Worm (Caenorhabditis elegans) whole organism, late embryonic: Measurements from ENCODE around the gene F14D2.5.

Source experiments
- K02D7.2 ChIP-seq: sonication (generic microtip); optimal IDR thresholded peaks from 2 replicates; lab custom pipeline; 2017; ENCODE audit warnings: mild to moderate bottlenecking, missing genetic modification characterization, missing compliant biosample characterization
- K09A11.1 ChIP-seq: sonication (generic microtip); optimal IDR thresholded peaks from 2 replicates; lab custom pipeline; 2017; ENCODE audit warnings: antibody characterized with exemption, mild to moderate bottlenecking, missing genetic modification characterization, missing compliant biosample characterization; ENCODE audit not compliant: insufficient read depth
- Y22D7AL.16 ChIP-seq: sonication (generic microtip); optimal IDR thresholded peaks from 2 replicates; lab custom pipeline; 2016; ENCODE audit warnings: missing genetic modification characterization, missing compliant biosample characterization
- ahr-1 ChIP-seq: sonication (generic microtip); optimal IDR thresholded peaks from 2 replicates; lab custom pipeline; 2016; ENCODE audit warnings: missing genetic modification characterization, missing compliant biosample characterization
- ama-1 ChIP-seq: fragments of 150-350 bp; optimal IDR thresholded peaks from 2 replicates; lab custom pipeline; 2014
- ceh-18 ChIP-seq: sonication (generic microtip); optimal IDR thresholded peaks from 2 replicates; lab custom pipeline; 2016; ENCODE audit warnings: missing genetic modification characterization, missing compliant biosample characterization
- ceh-2 ChIP-seq: sonication (generic microtip); optimal IDR thresholded peaks from 2 replicates; lab custom pipeline; 2016; ENCODE audit warnings: missing genotype, missing genetic modification characterization, missing compliant biosample characterization
- ceh-30 ChIP-seq: fragments of 150-350 bp; optimal IDR thresholded peaks from 2 replicates; lab custom pipeline; 2014; ENCODE audit warnings: missing biosample characterization, missing genetic modification characterization
- ceh-34 ChIP-seq: sonication (generic microtip); optimal IDR thresholded peaks from 2 replicates; lab custom pipeline; 2016; ENCODE audit warnings: mild to moderate bottlenecking, missing genetic modification characterization, missing compliant biosample characterization
- ceh-48 ChIP-seq: sonication (generic microtip); optimal IDR thresholded peaks from 2 replicates; lab custom pipeline; 2016; ENCODE audit warnings: missing genetic modification characterization, inconsistent platforms, missing compliant biosample characterization
- ceh-9 ChIP-seq: sonication (generic microtip); optimal IDR thresholded peaks from 2 replicates; lab custom pipeline; 2016; ENCODE audit warnings: mild to moderate bottlenecking, missing genetic modification characterization, inconsistent platforms, missing compliant biosample characterization
- dmd-4 ChIP-seq: sonication (generic microtip); optimal IDR thresholded peaks from 2 replicates; lab custom pipeline; 2016; ENCODE audit warnings: borderline replicate concordance, missing genetic modification characterization, missing compliant biosample characterization
- elt-2 ChIP-seq: sonication (generic microtip); optimal IDR thresholded peaks from 2 replicates; lab custom pipeline; 2016; ENCODE audit warnings: missing genetic modification reagents, missing genetic modification characterization, missing compliant biosample characterization
- ets-4 ChIP-seq: sonication (generic microtip); optimal IDR thresholded peaks from 2 replicates; lab custom pipeline; 2016; ENCODE audit warnings: missing genetic modification characterization, missing compliant biosample characterization
- fax-1 ChIP-seq: sonication (generic microtip); optimal IDR thresholded peaks from 2 replicates; lab custom pipeline; 2016; ENCODE audit warnings: missing genotype, missing genetic modification characterization, missing compliant biosample characterization
- fkh-10 ChIP-seq: fragments of 150-350 bp; optimal IDR thresholded peaks from 2 replicates; lab custom pipeline; 2014; ENCODE audit warnings: missing biosample characterization, missing genetic modification reagents, missing genetic modification characterization
- fkh-6 ChIP-seq: sonication (generic microtip); optimal IDR thresholded peaks from 2 replicates; lab custom pipeline; 2016; ENCODE audit warnings: missing genetic modification characterization, missing compliant biosample characterization
- hlh-15 ChIP-seq: sonication (generic microtip); optimal IDR thresholded peaks from 2 replicates; lab custom pipeline; 2016; ENCODE audit warnings: missing genetic modification characterization, missing compliant biosample characterization
- madf-2 ChIP-seq: sonication (generic microtip); optimal IDR thresholded peaks from 2 replicates; lab custom pipeline; 2017; ENCODE audit warnings: missing genetic modification characterization, missing compliant biosample characterization
- mec-3 ChIP-seq: sonication (generic microtip); optimal IDR thresholded peaks from 2 replicates; lab custom pipeline; 2016; ENCODE audit warnings: borderline replicate concordance, missing genetic modification characterization, missing compliant biosample characterization
- nfya-1 ChIP-seq: sonication (generic microtip); optimal IDR thresholded peaks from 2 replicates; lab custom pipeline; 2017; ENCODE audit warnings: missing genetic modification characterization, mild to moderate bottlenecking, missing compliant biosample characterization, antibody characterized with exemption, moderate library complexity
- nhr-11 ChIP-seq: fragments of 150-350 bp; optimal IDR thresholded peaks from 2 replicates; lab custom pipeline; 2014; ENCODE audit warnings: missing biosample characterization, missing genetic modification characterization
- nhr-232 ChIP-seq: sonication (generic microtip); optimal IDR thresholded peaks from 2 replicates; lab custom pipeline; 2016; ENCODE audit warnings: missing genetic modification characterization, missing compliant biosample characterization
- npax-4 ChIP-seq: sonication (generic microtip); optimal IDR thresholded peaks from 2 replicates; lab custom pipeline; 2016; ENCODE audit warnings: missing genetic modification characterization, missing compliant biosample characterization
- odd-2 ChIP-seq: sonication (generic microtip); optimal IDR thresholded peaks from 2 replicates; lab custom pipeline; 2017; ENCODE audit warnings: antibody characterized with exemption, mild to moderate bottlenecking, missing genetic modification characterization, missing compliant biosample characterization
- pag-3 ChIP-seq: sonication (generic microtip); optimal IDR thresholded peaks from 2 replicates; lab custom pipeline; 2016; ENCODE audit warnings: missing compliant biosample characterization, missing genetic modification characterization, borderline replicate concordance
- pat-9 ChIP-seq: fragments of 200-800 bp; sonication (Bioruptor generic); optimal IDR thresholded peaks from 2 replicates; lab custom pipeline; 2018; ENCODE audit warnings: mild to moderate bottlenecking, missing genetic modification characterization, moderate library complexity, missing compliant biosample characterization
- pros-1 ChIP-seq: fragments of 150-350 bp; optimal IDR thresholded peaks from 2 replicates; lab custom pipeline; 2014; ENCODE audit warnings: missing biosample characterization, missing genetic modification reagents, missing genetic modification characterization
- ref-2 ChIP-seq: sonication (generic microtip); optimal IDR thresholded peaks from 2 replicates; lab custom pipeline; 2016; ENCODE audit warnings: missing genetic modification characterization, missing compliant biosample characterization
- rnt-1 ChIP-seq: sonication (generic microtip); optimal IDR thresholded peaks from 2 replicates; lab custom pipeline; 2016; ENCODE audit warnings: missing genetic modification characterization, missing compliant biosample characterization
- sox-2 ChIP-seq: fragments of 200-800 bp; sonication (Bioruptor generic); IDR thresholded peaks from 2 replicates; pipeline ENCODE4 v1.3.6; 2022; ENCODE audit warnings: missing genetic modification reagents, missing genetic modification characterization, missing compliant biosample characterization
- sox-4 ChIP-seq: sonication (generic microtip); optimal IDR thresholded peaks from 2 replicates; lab custom pipeline; 2017; ENCODE audit warnings: mild to moderate bottlenecking, missing genetic modification characterization, inconsistent platforms, missing compliant biosample characterization
- syd-9 ChIP-seq: sonication (generic microtip); optimal IDR thresholded peaks from 2 replicates; lab custom pipeline; 2016; ENCODE audit warnings: mild to moderate bottlenecking, missing genetic modification characterization, moderate library complexity, missing compliant biosample characterization
- tbx-2 ChIP-seq: sonication (generic microtip); optimal IDR thresholded peaks from 2 replicates; lab custom pipeline; 2016; ENCODE audit warnings: missing genetic modification characterization, missing compliant biosample characterization
- tbx-7 ChIP-seq: sonication (generic microtip); optimal IDR thresholded peaks from 2 replicates; lab custom pipeline; 2016; ENCODE audit warnings: missing genotype, missing genetic modification characterization, missing compliant biosample characterization
- unc-55 ChIP-seq: sonication (generic microtip); optimal IDR thresholded peaks from 2 replicates; lab custom pipeline; 2017; ENCODE audit warnings: missing biosample characterization, missing genetic modification reagents, missing genetic modification characterization
- unc-86 ChIP-seq: sonication (generic microtip); optimal IDR thresholded peaks from 2 replicates; lab custom pipeline; 2016; ENCODE audit warnings: missing genetic modification characterization, missing compliant biosample characterization

F14D2.5 gene

DNA sequence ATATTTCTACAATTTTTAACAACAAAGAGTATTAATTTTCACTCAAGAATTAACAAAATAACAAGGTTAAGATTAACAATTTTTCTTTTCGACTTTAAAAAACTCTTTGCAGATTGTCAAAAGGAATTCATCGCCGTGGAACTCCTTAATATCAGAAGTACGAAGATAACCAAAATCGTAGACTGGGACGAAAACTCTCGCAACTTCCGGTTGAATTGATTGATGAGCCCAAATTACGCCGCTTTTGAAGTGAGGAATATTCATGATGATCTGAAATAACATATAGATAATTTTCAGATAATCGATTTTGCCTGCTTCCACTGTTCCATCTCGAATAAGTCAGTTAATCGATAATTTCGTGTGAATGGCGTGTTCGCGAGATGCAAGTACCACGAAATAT, 3.4 kb downstream of the F14D2.5 start, which contains the start of gene F14D2.15:
TSS of gene F14D2.15 (minus strand) at position 101 of the 400 bp plus-strand sequence.
- no peak for TF ChIP-seq ceh-18 (tag; lab: Kevin White, UChicago)
- TF ChIP-seq ama-1 (lab: Kevin White, UChicago) = no peak
- TF ChIP-seq K02D7.2 (tag; lab: Kevin White, UChicago) = no peak
- no peak for TF ChIP-seq ahr-1 (tag; lab: Kevin White, UChicago)
- no peak for TF ChIP-seq Y22D7AL.16 (tag; lab: Kevin White, UChicago)
- no peak for TF ChIP-seq dmd-4 (tag; lab: Kevin White, UChicago)
- TF ChIP-seq tbx-7 (tag; lab: Kevin White, UChicago) = no peak
- TF ChIP-seq elt-2 (tag; lab: Kevin White, UChicago) = no peak

DNA sequence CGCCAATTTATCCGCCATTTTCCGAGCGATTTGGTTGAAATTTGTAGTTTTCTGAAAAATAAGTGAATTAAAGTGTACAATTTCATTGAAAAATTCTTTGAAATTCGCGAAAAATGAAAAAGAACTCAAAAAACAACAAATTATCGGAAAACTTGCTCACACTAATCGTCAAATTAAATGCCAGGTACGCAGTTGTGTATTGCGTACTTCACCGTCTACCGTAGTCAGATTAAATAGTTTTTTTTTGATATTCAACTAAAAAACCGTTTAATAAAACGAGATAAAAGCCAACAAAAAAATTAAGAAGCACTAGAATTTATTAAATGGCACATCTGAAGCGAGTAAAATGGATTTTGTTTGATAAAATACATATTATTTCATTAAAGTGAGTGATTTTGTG, 4.6 kb downstream of the F14D2.5 start, which contains the start of gene bath-28:
TSS of gene bath-28 (minus strand) at position 51 of the 400 bp plus-strand sequence.
- TF ChIP-seq ref-2 (tag; lab: Kevin White, UChicago) (no peak), ceh-9 (tag; lab: Kevin White, UChicago) (no peak), fkh-10 (GFP tag; lab: Kevin White, UChicago) (no peak), pag-3 (no peak), rnt-1 (tag; lab: Kevin White, UChicago) (no peak), mec-3 (tag; lab: Kevin White, UChicago) (no peak), K09A11.1 (no peak)
- TF ChIP-seq, all 69 proteins: peak for 0

DNA sequence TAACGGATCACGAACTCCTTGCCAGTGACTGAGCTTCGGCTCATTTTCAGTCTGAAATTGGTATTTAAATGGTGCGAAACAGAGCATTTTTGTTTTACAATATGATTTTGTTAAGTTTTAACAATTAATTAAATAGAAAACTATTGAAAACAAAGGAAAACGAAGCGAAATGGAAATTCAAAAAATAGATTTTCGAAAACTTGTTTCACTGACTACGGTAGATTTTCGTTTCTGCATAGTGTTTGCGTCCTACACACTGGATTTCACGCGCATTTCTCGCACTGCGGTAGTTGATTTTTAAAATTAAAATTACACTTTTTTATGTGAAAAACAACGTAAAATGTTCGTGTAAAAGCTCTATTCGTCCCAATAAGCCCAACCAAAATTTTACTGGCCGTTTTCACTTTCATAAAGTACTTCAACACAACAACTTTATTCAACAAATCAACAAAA, 6.0 kb downstream of the F14D2.5 start, which contains the start of gene bath-30:
TSS of gene bath-30 (minus strand) at position 51 of the 453 bp plus-strand sequence.
- TF ChIP-seq ceh-2 (tag; lab: Kevin White, UChicago) (no peak), madf-2 (tag; lab: Kevin White, UChicago) (no peak), fkh-6 (tag; lab: Kevin White, UChicago) (no peak), npax-4 (no peak), ahr-1 (tag; lab: Kevin White, UChicago) (no peak), sox-2 (GFP tag; lab: Robert Waterston, UW) (no peak), unc-86 (tag; lab: Kevin White, UChicago) (no peak), ets-4 (tag; lab: Kevin White, UChicago) (no peak), sox-4 (tag; lab: Kevin White, UChicago) (no peak), hlh-15 (tag; lab: Kevin White, UChicago) (no peak)

DNA sequence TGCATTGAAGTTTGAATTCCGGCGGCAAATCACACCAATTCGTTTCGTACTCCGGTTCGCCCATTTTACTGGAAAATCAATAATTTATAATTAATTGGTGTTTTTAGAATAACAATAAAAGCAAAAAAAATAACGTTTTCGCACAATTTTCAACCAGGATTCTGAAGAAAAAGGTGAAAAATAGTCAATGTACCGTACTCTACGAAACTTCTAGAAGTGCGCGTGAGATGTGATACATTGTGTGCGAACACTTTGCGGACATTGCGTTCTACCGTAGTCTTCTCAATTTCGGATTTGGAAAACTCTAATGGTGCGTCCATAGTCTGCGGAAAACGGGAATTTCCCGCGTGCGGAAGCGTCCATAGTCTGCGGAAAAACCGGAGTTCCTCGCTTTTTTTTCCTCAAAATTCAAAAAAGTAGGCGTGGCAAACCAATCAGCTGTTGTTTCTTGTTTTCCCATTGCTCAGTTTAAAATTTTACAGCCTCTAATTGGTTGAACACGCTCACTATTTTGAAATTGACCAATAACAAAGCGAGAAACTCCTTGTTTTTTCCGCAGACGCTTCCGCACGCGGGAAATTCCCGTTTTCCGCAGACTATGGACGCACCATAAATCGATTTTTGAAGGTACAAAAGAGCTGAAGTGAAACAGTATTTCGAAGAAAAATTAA, 7.7 kb downstream of the F14D2.5 start, which contains the start of the genes F14D2.14 and bath-29:
TSS of gene F14D2.14 (minus strand) at position 51 of the 671 bp plus-strand sequence.
TSS of gene bath-29 (plus strand) at position 621 of the 671 bp plus-strand sequence.
- no peak for TF ChIP-seq madf-2 (tag; lab: Kevin White, UChicago)
- TF ChIP-seq npax-4 = no peak
- no peak for TF ChIP-seq tbx-7 (tag; lab: Kevin White, UChicago)
- TF ChIP-seq pat-9 (tag; lab: Kevin White, UChicago) = no peak
- no peak for TF ChIP-seq unc-55 (GFP tag; lab: Kevin White, UChicago)
- TF ChIP-seq pros-1 = no peak
- no peak for TF ChIP-seq ama-1 (lab: Kevin White, UChicago)
- no peak for TF ChIP-seq fkh-10 (GFP tag; lab: Kevin White, UChicago)
- no peak for TF ChIP-seq fkh-6 (tag; lab: Kevin White, UChicago)
- TF ChIP-seq sox-2 (GFP tag; lab: Robert Waterston, UW) = no peak
- no peak for TF ChIP-seq mec-3 (tag; lab: Kevin White, UChicago)
- TF ChIP-seq ceh-30 (tag; lab: Kevin White, UChicago) = no peak
- TF ChIP-seq syd-9 (tag; lab: Kevin White, UChicago) = no peak
- TF ChIP-seq tbx-2 (tag; lab: Kevin White, UChicago) = no peak

DNA sequence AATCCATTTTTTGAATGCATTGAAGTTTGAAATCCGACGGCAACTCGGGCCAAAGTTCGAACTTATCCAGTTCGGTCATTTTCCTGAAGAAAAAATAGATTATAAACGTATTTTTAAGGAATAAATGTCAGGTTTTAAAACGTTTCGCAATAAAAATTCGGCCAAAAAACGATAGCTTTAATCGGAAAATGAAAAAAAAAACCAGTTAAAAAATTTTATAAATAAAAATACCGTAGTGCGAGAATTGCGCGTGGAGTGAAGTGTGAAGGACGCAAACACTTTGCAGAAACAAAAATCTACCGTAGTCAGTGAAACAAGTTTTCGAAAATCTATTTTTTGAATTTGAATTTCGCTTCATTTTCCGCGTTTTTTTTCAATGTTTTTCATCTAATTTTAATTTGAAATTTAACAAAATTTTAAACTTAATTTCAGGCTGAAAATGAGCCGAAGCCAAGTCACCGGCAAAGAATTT, 9.5 kb downstream of the F14D2.5 start, which contains the start of gene F14D2.8:
TSS of gene F14D2.8 (minus strand) at position 51 of the 472 bp plus-strand sequence.
- TF ChIP-seq ceh-48 (tag; lab: Kevin White, UChicago) (no peak), odd-2 (no peak), ceh-18 (tag; lab: Kevin White, UChicago) (no peak), nhr-232 (tag; lab: Kevin White, UChicago) (no peak), ceh-9 (tag; lab: Kevin White, UChicago) (no peak), rnt-1 (tag; lab: Kevin White, UChicago) (no peak), madf-2 (tag; lab: Kevin White, UChicago) (no peak), ref-2 (tag; lab: Kevin White, UChicago) (no peak), nhr-11 (tag; lab: Kevin White, UChicago) (no peak), fkh-10 (GFP tag; lab: Kevin White, UChicago) (no peak), ceh-34 (no peak), npax-4 (no peak), sox-4 (tag; lab: Kevin White, UChicago) (no peak), fax-1 (tag; lab: Kevin White, UChicago) (no peak), nfya-1 (tag; lab: Kevin White, UChicago) (no peak), syd-9 (tag; lab: Kevin White, UChicago) (no peak), tbx-7 (tag; lab: Kevin White, UChicago) (no peak), ahr-1 (tag; lab: Kevin White, UChicago) (no peak)
